Worm (Caenorhabditis elegans): Measurements from ENCODE around the gene tag-18.

- no peak for TF ChIP-seq lin-54 (GFP tag; optimal IDR thresholded peaks at IDR 0.05)
- no peak for TF ChIP-seq rpc-1 (optimal IDR thresholded peaks at IDR 0.05)
- no peak for TF ChIP-seq rpc-1 (tag; optimal IDR thresholded peaks at IDR 0.05)
- TF ChIP-seq chd-7 (tag; optimal IDR thresholded peaks at IDR 0.05) = no peak
- no peak for TF ChIP-seq ztf-22 (GFP tag; optimal IDR thresholded peaks at IDR 0.05)
- no peak for TF ChIP-seq pbrm-1 (GFP tag; IDR thresholded peaks at IDR 0.05)
- no peak for TF ChIP-seq rec-8 (tag; optimal IDR thresholded peaks at IDR 0.05)
- no peak for TF ChIP-seq cebp-2 (GFP tag; IDR thresholded peaks at IDR 0.05)
These were observed 28.6 kb upstream of the tag-18 start, which contains the start of gene T14G12.11 for ce11 chrX:3762410-3762809.

Data from whole organism, young adult.